Worm (Caenorhabditis elegans) whole organism, young adult: ENCODE measurements around the gene syf-2.

Source experiments
- B0261.1 ChIP-seq: sonication (generic microtip); optimal IDR thresholded peaks from 2 replicates; lab custom pipeline; 2016; ENCODE audit warnings: mild to moderate bottlenecking, missing genetic modification characterization, moderate library complexity, missing compliant biosample characterization
- B0336.3 ChIP-seq: fragments of 200-800 bp; sonication (Bioruptor generic); IDR thresholded peaks from 2 replicates; pipeline ENCODE4 v1.3.6; 2022; ENCODE audit warnings: missing genetic modification characterization, missing compliant biosample characterization
- F22D6.2 ChIP-seq: sonication (generic microtip); optimal IDR thresholded peaks from 2 replicates; lab custom pipeline; 2016; ENCODE audit warnings: mild to moderate bottlenecking, missing genetic modification characterization, missing compliant biosample characterization
- F33H1.4 ChIP-seq: fragments of 200-800 bp; sonication (Bioruptor generic); IDR thresholded peaks from 2 replicates; pipeline ENCODE4 v1.3.6; 2022; ENCODE audit warnings: missing genetic modification reagents, missing genetic modification characterization, missing compliant biosample characterization
- F49E8.2 ChIP-seq: sonication (generic microtip); optimal IDR thresholded peaks from 3 replicates; lab custom pipeline; 2017; ENCODE audit warnings: missing genetic modification characterization, mild to moderate bottlenecking, missing compliant biosample characterization, antibody characterized with exemption, moderate library complexity; ENCODE audit not compliant: insufficient read depth
- F52B5.7 ChIP-seq: sonication (generic microtip); optimal IDR thresholded peaks from 2 replicates; lab custom pipeline; 2016; ENCODE audit warnings: mild to moderate bottlenecking, missing genetic modification characterization, missing compliant biosample characterization
- K11D2.4 ChIP-seq: fragments of 200-800 bp; sonication (Bioruptor generic); IDR thresholded peaks from 2 replicates; pipeline ENCODE4 v1.3.6; 2022; ENCODE audit warnings: missing genetic modification reagents, missing genetic modification characterization, missing compliant biosample characterization
- Y53F4B.3 ChIP-seq: fragments of 200-800 bp; sonication (Bioruptor generic); IDR thresholded peaks from 2 replicates; pipeline ENCODE4 v1.3.6; 2022; ENCODE audit warnings: missing genetic modification reagents, missing genetic modification characterization, missing compliant biosample characterization
- Y56A3A.18 ChIP-seq: fragments of 200-800 bp; sonication (Bioruptor generic); IDR thresholded peaks from 2 replicates; pipeline ENCODE4 v1.3.6; 2022; ENCODE audit warnings: missing genetic modification reagents, missing genetic modification characterization, missing compliant biosample characterization
- aptf-3 ChIP-seq: fragments of 200-800 bp; sonication (Bioruptor generic); IDR thresholded peaks from 2 replicates; pipeline ENCODE4 v1.3.6; 2022; ENCODE audit warnings: missing genetic modification characterization, missing compliant biosample characterization
- athp-1 ChIP-seq: sonication (generic microtip); optimal IDR thresholded peaks from 2 replicates; lab custom pipeline; 2017; ENCODE audit warnings: mild to moderate bottlenecking, missing genetic modification characterization, missing compliant biosample characterization
- attf-5 ChIP-seq: fragments of 200-800 bp; sonication (Bioruptor generic); optimal IDR thresholded peaks from 2 replicates; lab custom pipeline; 2018; ENCODE audit warnings: mild to moderate bottlenecking, missing genetic modification characterization, missing compliant biosample characterization
- ccch-3 ChIP-seq: fragments of 200-800 bp; sonication (Bioruptor generic); optimal IDR thresholded peaks from 2 replicates; lab custom pipeline; 2018; ENCODE audit warnings: mild to moderate bottlenecking, missing genetic modification characterization, missing compliant biosample characterization
- ceh-40 ChIP-seq: fragments of 200-800 bp; sonication (Bioruptor generic); IDR thresholded peaks from 2 replicates; pipeline ENCODE4 v1.3.6; 2022; ENCODE audit warnings: missing genetic modification characterization, missing compliant biosample characterization
- ceh-58 ChIP-seq: fragments of 200-800 bp; sonication (Bioruptor generic); IDR thresholded peaks from 2 replicates; pipeline ENCODE4 v1.3.6; 2022; ENCODE audit warnings: missing genetic modification characterization, missing compliant biosample characterization
- dpff-1 ChIP-seq: sonication (generic microtip); optimal IDR thresholded peaks from 2 replicates; lab custom pipeline; 2017; ENCODE audit warnings: mild to moderate bottlenecking, missing genetic modification characterization, missing compliant biosample characterization
- dpl-1 ChIP-seq: fragments of 150-350 bp; optimal IDR thresholded peaks from 2 replicates; lab custom pipeline; 2014; ENCODE audit warnings: missing biosample characterization, missing genetic modification reagents, missing genetic modification characterization
- egl-18 ChIP-seq: fragments of 200-800 bp; sonication (Bioruptor generic); IDR thresholded peaks from 2 replicates; pipeline ENCODE4 v1.3.6; 2022; ENCODE audit warnings: missing genetic modification reagents, missing genetic modification characterization, missing compliant biosample characterization
- egrh-3 ChIP-seq: fragments of 200-800 bp; sonication (Bioruptor generic); IDR thresholded peaks from 2 replicates; pipeline ENCODE4 v1.3.6; 2022; ENCODE audit warnings: missing genetic modification reagents, missing genetic modification characterization, missing compliant biosample characterization
- ets-4 ChIP-seq: fragments of 200-800 bp; sonication (Bioruptor generic); optimal IDR thresholded peaks from 2 replicates; lab custom pipeline; 2018; ENCODE audit warnings: mild to moderate bottlenecking, missing genetic modification characterization, missing compliant biosample characterization
- gei-17 ChIP-seq: fragments of 200-800 bp; sonication (Bioruptor generic); optimal IDR thresholded peaks from 2 replicates; lab custom pipeline; 2018; ENCODE audit warnings: mild to moderate bottlenecking, missing genetic modification characterization, missing compliant biosample characterization
- hlh-26 ChIP-seq: fragments of 200-800 bp; sonication (Bioruptor generic); conservative IDR thresholded peaks from 2 replicates; pipeline ENCODE4 v1.3.6; 2022; ENCODE audit warnings: missing genetic modification reagents, missing genetic modification characterization, missing compliant biosample characterization
- hmg-1.2 ChIP-seq: fragments of 200-800 bp; sonication (Bioruptor generic); IDR thresholded peaks from 2 replicates; pipeline ENCODE4 v1.3.6; 2022; ENCODE audit warnings: missing genetic modification reagents, missing genetic modification characterization, missing compliant biosample characterization
- hrde-1 ChIP-seq: sonication (generic microtip); optimal IDR thresholded peaks from 2 replicates; lab custom pipeline; 2016; ENCODE audit warnings: missing genetic modification characterization, mild to moderate bottlenecking, missing compliant biosample characterization, moderate library complexity, missing genotype, missing genetic modification reagents, borderline replicate concordance
- hsf-1 ChIP-seq: fragments of 200-800 bp; sonication (Bioruptor generic); IDR thresholded peaks from 2 replicates; pipeline ENCODE4 v1.3.6; 2022; ENCODE audit warnings: missing genetic modification reagents, missing genetic modification characterization, missing compliant biosample characterization
- let-526 ChIP-seq: fragments of 200-800 bp; sonication (Bioruptor generic); IDR thresholded peaks from 2 replicates; pipeline ENCODE4 v1.3.6; 2022; ENCODE audit warnings: missing genetic modification reagents, missing genetic modification characterization, missing compliant biosample characterization
- let-607 ChIP-seq, 2 experiments: fragments of 200-800 bp in 1 of 2; sonication (Bioruptor generic) in 1 of 2; sonication (generic microtip) in 1 of 2; optimal IDR thresholded peaks; 2 replicates each; lab custom pipeline; 2016 to 2018; ENCODE audit warnings: mild to moderate bottlenecking in 2 of 2, missing compliant biosample characterization in 2 of 2, missing genetic modification characterization in 2 of 2, moderate library complexity in 2 of 2, missing genotype in 1 of 2
- lin-26 ChIP-seq: fragments of 200-800 bp; sonication (Bioruptor generic); IDR thresholded peaks from 2 replicates; pipeline ENCODE4 v1.3.6; 2022; ENCODE audit warnings: missing genetic modification reagents, missing genetic modification characterization, missing compliant biosample characterization
- lin-35 ChIP-seq, 3 experiments: fragments of 150-350 bp in 2 of 3; sonication (generic microtip) in 1 of 3; optimal IDR thresholded peaks; 2 replicates each; lab custom pipeline; 2014 to 2018; ENCODE audit warnings: missing biosample characterization in 3 of 3, missing genetic modification characterization in 3 of 3, missing genetic modification reagents in 3 of 3
- lin-40 ChIP-seq: sonication (generic microtip); optimal IDR thresholded peaks from 2 replicates; lab custom pipeline; 2016; ENCODE audit warnings: missing genetic modification characterization, mild to moderate bottlenecking, missing compliant biosample characterization, missing genotype, missing genetic modification reagents
- lir-1 ChIP-seq: fragments of 200-800 bp; sonication (Bioruptor generic); conservative IDR thresholded peaks from 2 replicates; pipeline ENCODE4 v1.3.6; 2022; ENCODE audit warnings: missing genetic modification reagents, missing genetic modification characterization, missing compliant biosample characterization
- madf-3 ChIP-seq: fragments of 200-800 bp; sonication (Bioruptor generic); IDR thresholded peaks from 2 replicates; pipeline ENCODE4 v1.3.6; 2022; ENCODE audit warnings: missing genetic modification reagents, missing genetic modification characterization, missing compliant biosample characterization
- madf-8 ChIP-seq: fragments of 200-800 bp; sonication (Bioruptor generic); conservative IDR thresholded peaks from 2 replicates; pipeline ENCODE4 v1.3.6; 2022; ENCODE audit warnings: missing genetic modification reagents, missing genetic modification characterization, missing compliant biosample characterization
- mes-4 ChIP-seq: sonication (generic microtip); optimal IDR thresholded peaks from 2 replicates; lab custom pipeline; 2016; ENCODE audit warnings: missing genotype, missing genetic modification characterization, missing compliant biosample characterization
- mxl-1 ChIP-seq: sonication (generic microtip); optimal IDR thresholded peaks from 2 replicates; lab custom pipeline; 2016; ENCODE audit warnings: missing genetic modification characterization, missing compliant biosample characterization
- nfyb-1 ChIP-seq: fragments of 200-800 bp; sonication (Bioruptor generic); IDR thresholded peaks from 2 replicates; pipeline ENCODE4 v1.3.6; 2022; ENCODE audit warnings: missing genetic modification reagents, missing genetic modification characterization, missing compliant biosample characterization
- nhr-27 ChIP-seq: fragments of 200-800 bp; sonication (Bioruptor generic); optimal IDR thresholded peaks from 2 replicates; lab custom pipeline; 2018; ENCODE audit warnings: mild to moderate bottlenecking, missing genetic modification characterization, moderate library complexity, missing compliant biosample characterization
- repo-1 ChIP-seq: sonication (generic microtip); optimal IDR thresholded peaks from 2 replicates; lab custom pipeline; 2017; ENCODE audit warnings: mild to moderate bottlenecking, missing genetic modification characterization, missing compliant biosample characterization
- sdz-38 ChIP-seq: sonication (generic microtip); optimal IDR thresholded peaks from 2 replicates; lab custom pipeline; 2016; ENCODE audit warnings: missing genotype, missing genetic modification characterization, missing compliant biosample characterization
- sea-2 ChIP-seq: fragments of 200-800 bp; sonication (Bioruptor generic); IDR thresholded peaks from 2 replicates; pipeline ENCODE4 v1.3.6; 2022; ENCODE audit warnings: missing genetic modification characterization, missing compliant biosample characterization
- snpc-3.4 ChIP-seq: sonication (generic microtip); optimal IDR thresholded peaks from 2 replicates; lab custom pipeline; 2017; ENCODE audit warnings: missing genetic modification characterization, mild to moderate bottlenecking, missing compliant biosample characterization, antibody characterized with exemption, moderate library complexity, missing genotype, missing genetic modification reagents
- tlf-1 ChIP-seq: fragments of 200-800 bp; sonication (Bioruptor generic); optimal IDR thresholded peaks from 2 replicates; lab custom pipeline; 2018; ENCODE audit warnings: mild to moderate bottlenecking, missing genetic modification characterization, missing compliant biosample characterization
- unc-130 ChIP-seq: sonication (generic microtip); optimal IDR thresholded peaks from 2 replicates; lab custom pipeline; 2016; ENCODE audit warnings: missing genetic modification reagents, missing genetic modification characterization, missing compliant biosample characterization
- unc-62 ChIP-seq: fragments of 150-350 bp; optimal IDR thresholded peaks from 2 replicates; lab custom pipeline; 2014; ENCODE audit warnings: missing biosample characterization, missing genetic modification reagents, missing genetic modification characterization
- xnd-1 ChIP-seq: sonication (generic microtip); optimal IDR thresholded peaks from 2 replicates; lab custom pipeline; 2016; ENCODE audit warnings: missing genotype, missing genetic modification reagents, missing genetic modification characterization, missing compliant biosample characterization
- ztf-18 ChIP-seq: sonication (generic microtip); optimal IDR thresholded peaks from 2 replicates; lab custom pipeline; 2016; ENCODE audit warnings: missing genotype, mild to moderate bottlenecking, missing genetic modification characterization, missing compliant biosample characterization
- ztf-22 ChIP-seq: fragments of 200-800 bp; sonication (Bioruptor generic); optimal IDR thresholded peaks from 2 replicates; lab custom pipeline; 2018; ENCODE audit warnings: mild to moderate bottlenecking, missing genetic modification characterization, moderate library complexity, missing compliant biosample characterization
- ztf-26 ChIP-seq: sonication (generic microtip); optimal IDR thresholded peaks from 2 replicates; lab custom pipeline; 2017; ENCODE audit warnings: missing genetic modification characterization, missing compliant biosample characterization
- ztf-28 ChIP-seq: fragments of 200-800 bp; sonication (Bioruptor generic); IDR thresholded peaks from 2 replicates; pipeline ENCODE4 v1.3.6; 2022; ENCODE audit warnings: missing genetic modification reagents, missing genetic modification characterization, missing compliant biosample characterization

Gene syf-2

ce11 chrIII:7209721-7210120 lies 47.8 kb upstream of the syf-2 start, which contains the start of gene R151.2 (continued):
- TF ChIP-seq F52B5.7 (tag; lab: Kevin White, UChicago) (no peak), ztf-28 (no peak), F33H1.4 (peak; percentile 38), gei-17 (GFP tag; lab: Kevin White, UChicago) (no peak), hlh-26 (no peak), nfyb-1 (GFP tag; lab: Robert Waterston, UW) (0 out of 2 replicates have a peak, but pooled peaks have one; percentile 47), aptf-3 (GFP tag; lab: Robert Waterston, UW) (no peak), ccch-3 (no peak), mxl-1 (no peak), sea-2 (no peak), K11D2.4 (GFP tag; lab: Robert Waterston, UW) (no peak), xnd-1 (no peak), lir-1 (no peak), lin-35 (GFP tag; optimal IDR thresholded peaks at IDR 0.05; lab: Kevin White, UChicago) (no peak), B0261.1 (tag; lab: Kevin White, UChicago) (no peak), hrde-1 (tag; lab: Kevin White, UChicago) (peak; percentile 77), Y53F4B.3 (GFP tag; lab: Robert Waterston, UW) (no peak), tlf-1 (peak; percentile 36), ztf-18 (tag; lab: Kevin White, UChicago) (no peak), mes-4 (tag; lab: Kevin White, UChicago) (no peak), attf-5 (GFP tag; lab: Kevin White, UChicago) (no peak), madf-3 (GFP tag; lab: Robert Waterston, UW) (peak; percentile 62; the same call in 1 of the 2 replicates), B0336.3 (peak; percentile 54), lin-40 (tag; lab: Kevin White, UChicago) (no peak), repo-1 (tag; lab: Kevin White, UChicago) (no peak), egl-18 (GFP tag; lab: Robert Waterston, UW) (no peak), egrh-3 (GFP tag; lab: Robert Waterston, UW) (no peak), unc-130 (GFP tag; lab: Kevin White, UChicago) (no peak), ztf-26 (no peak), hsf-1 (GFP tag; lab: Robert Waterston, UW) (0 out of 2 replicates have a peak, but pooled peaks have one; percentile 5), athp-1 (tag; lab: Kevin White, UChicago) (peak; percentile 12), F22D6.2 (tag; lab: Kevin White, UChicago) (no peak), sdz-38 (tag; lab: Kevin White, UChicago) (no peak), lin-26 (GFP tag; lab: Robert Waterston, UW) (0 out of 2 replicates have a peak, but pooled peaks have one; percentile 39), dpff-1 (tag; lab: Kevin White, UChicago) (no peak), ztf-22 (GFP tag; lab: Kevin White, UChicago) (no peak), dpl-1 (GFP tag; lab: Kevin White, UChicago) (no peak), unc-62 (GFP tag; lab: Kevin White, UChicago) (no peak), let-607 (tag; optimal IDR thresholded peaks at IDR 0.05; lab: Kevin White, UChicago) (no peak), madf-8 (GFP tag; lab: Robert Waterston, UW) (no peak), F49E8.2 (tag; lab: Kevin White, UChicago) (peak; percentile 57), hmg-1.2 (GFP tag; lab: Robert Waterston, UW) (peak; percentile 24; the same call in 1 of the 2 replicates), snpc-3.4 (peak; percentile 37), ets-4 (GFP tag; lab: Kevin White, UChicago) (no peak), Y56A3A.18 (GFP tag; lab: Robert Waterston, UW) (no peak), ceh-40 (GFP tag; lab: Robert Waterston, UW) (no peak), ceh-58 (GFP tag; lab: Robert Waterston, UW) (no peak), let-526 (no peak), nhr-27 (no peak)
